Fruit fly (Drosophila melanogaster) whole organism, adult: ENCODE data around the gene CG13605.

Source experiments
- CG11617 ChIP-seq: fragments of 200-800 bp; sonication (Bioruptor generic); optimal IDR thresholded peaks from 2 replicates; lab custom pipeline; 2017; ENCODE audit warnings: mild to moderate bottlenecking, missing biosample characterization, missing genetic modification reagents, missing genetic modification characterization
- CG12768 ChIP-seq: fragments of 200-800 bp; sonication (Bioruptor generic); optimal IDR thresholded peaks from 2 replicates; lab custom pipeline; 2017; ENCODE audit warnings: missing biosample characterization, missing genetic modification characterization, mild to moderate bottlenecking, moderate library complexity, missing genetic modification reagents
- CG14711 ChIP-seq: fragments of 200-800 bp; sonication (Bioruptor generic); optimal IDR thresholded peaks from 2 replicates; lab custom pipeline; 2018; ENCODE audit warnings: missing biosample characterization, mild to moderate bottlenecking, missing genetic modification characterization, moderate library complexity
- CG1620 ChIP-seq: fragments of 200-800 bp; sonication (Bioruptor generic); optimal IDR thresholded peaks from 2 replicates; lab custom pipeline; 2016; ENCODE audit warnings: missing biosample characterization, missing genetic modification characterization
- CG33017 ChIP-seq: fragments of 200-800 bp; sonication (Bioruptor generic); optimal IDR thresholded peaks from 2 replicates; lab custom pipeline; 2018; ENCODE audit warnings: missing biosample characterization, mild to moderate bottlenecking, missing genetic modification characterization, moderate library complexity
- CG5204 ChIP-seq: fragments of 200-800 bp; sonication (Bioruptor generic); optimal IDR thresholded peaks from 2 replicates; lab custom pipeline; 2016; ENCODE audit warnings: missing biosample characterization, missing genetic modification characterization
- CG7045 ChIP-seq: fragments of 200-800 bp; sonication (Bioruptor generic); optimal IDR thresholded peaks from 2 replicates; lab custom pipeline; 2017; ENCODE audit warnings: missing biosample characterization, mild to moderate bottlenecking, missing genetic modification characterization
- CG7101 ChIP-seq: fragments of 200-800 bp; sonication (Bioruptor generic); optimal IDR thresholded peaks from 2 replicates; lab custom pipeline; 2018; ENCODE audit warnings: missing biosample characterization, mild to moderate bottlenecking, missing genetic modification characterization, moderate library complexity
- Clk ChIP-seq: fragments of 200-800 bp; sonication (Bioruptor generic); optimal IDR thresholded peaks from 2 replicates; lab custom pipeline; 2017; ENCODE audit warnings: missing biosample characterization, missing genetic modification characterization
- Crg-1 ChIP-seq: fragments of 200-800 bp; sonication (Bioruptor generic); optimal IDR thresholded peaks from 2 replicates; lab custom pipeline; 2016; ENCODE audit warnings: missing biosample characterization, missing genetic modification characterization
- Hr96 ChIP-seq: fragments of 200-800 bp; sonication (Bioruptor generic); optimal IDR thresholded peaks from 2 replicates; lab custom pipeline; 2016; ENCODE audit warnings: missing biosample characterization, missing genetic modification characterization
- Mnt ChIP-seq: fragments of 200-800 bp; sonication (Bioruptor generic); optimal IDR thresholded peaks from 2 replicates; lab custom pipeline; 2016; ENCODE audit warnings: missing biosample characterization, mild to moderate bottlenecking, missing genetic modification characterization
- bab1 ChIP-seq: fragments of 200-800 bp; sonication (Bioruptor generic); optimal IDR thresholded peaks from 3 replicates; lab custom pipeline; 2019; ENCODE audit warnings: missing biosample characterization, mild to moderate bottlenecking, missing genetic modification characterization, moderate library complexity
- cic ChIP-seq: fragments of 200-800 bp; sonication (Bioruptor generic); optimal IDR thresholded peaks from 2 replicates; lab custom pipeline; 2017; ENCODE audit warnings: missing biosample characterization, mild to moderate bottlenecking, missing genetic modification characterization, moderate library complexity
- cnc ChIP-seq, 2 experiments: fragments of >200 bp; optimal IDR thresholded peaks; 2 replicates each; lab custom pipeline; 2017
- kay ChIP-seq: fragments of 200-800 bp; sonication (Bioruptor generic); peaks from one replicate; lab custom pipeline; 2016; ENCODE audit warnings: missing biosample characterization, missing genetic modification characterization, borderline replicate concordance
- ovo ChIP-seq: fragments of 200-800 bp; sonication (Bioruptor generic); optimal IDR thresholded peaks from 2 replicates; lab custom pipeline; 2016; ENCODE audit warnings: missing biosample characterization, missing genetic modification characterization
- pad ChIP-seq: fragments of 200-800 bp; sonication (Bioruptor generic); optimal IDR thresholded peaks from 3 replicates; lab custom pipeline; 2017; ENCODE audit warnings: missing biosample characterization, missing genetic modification characterization, mild to moderate bottlenecking, moderate library complexity, missing genetic modification reagents
- tj ChIP-seq: fragments of 200-800 bp; sonication (Bioruptor generic); optimal IDR thresholded peaks from 3 replicates; lab custom pipeline; 2017; ENCODE audit warnings: missing biosample characterization, mild to moderate bottlenecking, missing genetic modification characterization, moderate library complexity
- toe ChIP-seq: fragments of 200-800 bp; sonication (Bioruptor generic); optimal IDR thresholded peaks from 2 replicates; lab custom pipeline; 2016; ENCODE audit warnings: missing biosample characterization, missing genetic modification characterization

The CG13605 gene

dm6 chr3R:24101437-24101836 lies 10.8 kb downstream of the CG13605 start:
- no peak for TF ChIP-seq CG33017
- no peak for TF ChIP-seq bab1 (GFP tag; lab: Kevin White, UChicago)
- no peak for TF ChIP-seq pad (GFP tag; lab: Kevin White, UChicago)
- TF ChIP-seq CG7045 (GFP tag; lab: Kevin White, UChicago) = no peak
- TF ChIP-seq ovo (GFP tag; lab: Kevin White, UChicago) = no peak
- TF ChIP-seq Crg-1 = no peak
- TF ChIP-seq tj (GFP tag; lab: Kevin White, UChicago) = peak; percentile 71
- TF ChIP-seq Hr96 (GFP tag; lab: Kevin White, UChicago) = no peak
- TF ChIP-seq cic (GFP tag; lab: Kevin White, UChicago) = no peak

- TF ChIP-seq Clk (GFP tag; lab: Kevin White, UChicago) (no peak), Hr96 (GFP tag; lab: Kevin White, UChicago) (no peak), Crg-1 (no peak), CG11617 (GFP tag; lab: Kevin White, UChicago) (no peak), CG12768 (no peak), pad (GFP tag; lab: Kevin White, UChicago) (no peak), CG33017 (no peak), CG7045 (GFP tag; lab: Kevin White, UChicago) (no peak), kay (no peak), Mnt (no peak), CG5204 (GFP tag; lab: Kevin White, UChicago) (no peak), cnc (optimal IDR thresholded peaks at IDR 0.05; lab: Kevin White, UChicago) (no peak), CG7101 (tag; lab: Kevin White, UChicago) (no peak), toe (GFP tag; lab: Kevin White, UChicago) (no peak), bab1 (GFP tag; lab: Kevin White, UChicago) (no peak), CG1620 (no peak), ovo (GFP tag; lab: Kevin White, UChicago) (no peak), tj (GFP tag; lab: Kevin White, UChicago) (no peak), CG14711 (tag; lab: Kevin White, UChicago) (no peak)
Measured at dm6 chr3R:24100717-24101116, 11.5 kb downstream of the CG13605 start.

dm6 chr3R:24099039-24100026 lies 12.9 kb downstream of the CG13605 start:
- TF ChIP-seq Mnt (peak; percentile 43), bab1 (GFP tag; lab: Kevin White, UChicago) (no peak), CG14711 (tag; lab: Kevin White, UChicago) (peak; percentile 61), cic (GFP tag; lab: Kevin White, UChicago) (peak; percentile 36), CG7101 (tag; lab: Kevin White, UChicago) (peak; percentile 58), Crg-1 (no peak), CG33017 (peak; percentile 61), kay (peak; percentile 82), CG5204 (GFP tag; lab: Kevin White, UChicago) (peak; percentile 10), CG11617 (GFP tag; lab: Kevin White, UChicago) (peak; percentile 47), CG12768 (peak; percentile 2), ovo (GFP tag; lab: Kevin White, UChicago) (no peak)

dm6 chr3R:24093430-24093829 lies 18.8 kb downstream of the CG13605 start:
- TF ChIP-seq CG33017 (no peak), ovo (GFP tag; lab: Kevin White, UChicago) (no peak), CG14711 (tag; lab: Kevin White, UChicago) (no peak), cic (GFP tag; lab: Kevin White, UChicago) (no peak), kay (no peak), Crg-1 (no peak), CG7101 (tag; lab: Kevin White, UChicago) (no peak), CG7045 (GFP tag; lab: Kevin White, UChicago) (no peak), Clk (GFP tag; lab: Kevin White, UChicago) (no peak), CG11617 (GFP tag; lab: Kevin White, UChicago) (no peak), tj (GFP tag; lab: Kevin White, UChicago) (no peak), CG5204 (GFP tag; lab: Kevin White, UChicago) (no peak), bab1 (GFP tag; lab: Kevin White, UChicago) (no peak), toe (GFP tag; lab: Kevin White, UChicago) (no peak), Mnt (no peak), CG12768 (no peak), cnc (optimal IDR thresholded peaks at IDR 0.05; lab: Kevin White, UChicago) (no peak)

- TF ChIP-seq CG1620 (no peak), pad (GFP tag; lab: Kevin White, UChicago) (no peak), CG7101 (tag; lab: Kevin White, UChicago) (no peak), tj (GFP tag; lab: Kevin White, UChicago) (no peak), Hr96 (GFP tag; lab: Kevin White, UChicago) (no peak), CG33017 (no peak), toe (GFP tag; lab: Kevin White, UChicago) (no peak), CG5204 (GFP tag; lab: Kevin White, UChicago) (no peak), Clk (GFP tag; lab: Kevin White, UChicago) (no peak), Mnt (no peak), CG14711 (tag; lab: Kevin White, UChicago) (no peak), cnc (optimal IDR thresholded peaks at IDR 0.05; lab: Kevin White, UChicago) (no peak), Crg-1 (no peak), cic (GFP tag; lab: Kevin White, UChicago) (no peak)
Measured at dm6 chr3R:24092590-24093151, 19.5 kb downstream of the CG13605 start.
